Worm (Caenorhabditis elegans) whole organism, L4/young adult: ENCODE results near the gene pgam-5.

Experiments used
- W03F9.2 ChIP-seq: fragments of 150-350 bp; optimal IDR thresholded peaks from 2 replicates; lab custom pipeline; 2014; ENCODE audit warnings: missing biosample characterization, missing genetic modification characterization
- dao-5 ChIP-seq: sonication (generic microtip); optimal IDR thresholded peaks from 2 replicates; lab custom pipeline; 2016; ENCODE audit warnings: missing genotype, missing genetic modification characterization, moderate library complexity, missing compliant biosample characterization
- him-1 ChIP-seq: sonication (generic microtip); optimal IDR thresholded peaks from 2 replicates; lab custom pipeline; 2016; ENCODE audit warnings: missing genotype, missing genetic modification reagents, missing genetic modification characterization, missing compliant biosample characterization

Gene pgam-5

ce11 chrII:7623466-7623865 is 24.9 kb upstream of the pgam-5 start:
- no peak for TF ChIP-seq him-1 (tag; lab: Kevin White, UChicago)
- no peak for TF ChIP-seq W03F9.2 (tag; lab: Kevin White, UChicago)
- TF ChIP-seq dao-5 (tag; lab: Kevin White, UChicago): no peak

ce11 chrII:7621513-7621912 is 23.0 kb upstream of the pgam-5 start:
- TF ChIP-seq W03F9.2 (tag; lab: Kevin White, UChicago): no peak
- no peak for TF ChIP-seq dao-5 (tag; lab: Kevin White, UChicago)
- no peak for TF ChIP-seq him-1 (tag; lab: Kevin White, UChicago)

ce11 chrII:7620413-7620812 is 21.9 kb upstream of the pgam-5 start, which contains the start of gene R07G3.8:
Gene R07G3.8, minus strand, starts transcription at chrII:7620513.
- TF ChIP-seq him-1 (tag; lab: Kevin White, UChicago) (no peak), W03F9.2 (tag; lab: Kevin White, UChicago) (no peak), dao-5 (tag; lab: Kevin White, UChicago) (no peak)

- TF ChIP-seq W03F9.2 (tag; lab: Kevin White, UChicago): no peak
- TF ChIP-seq dao-5 (tag; lab: Kevin White, UChicago): no peak
- TF ChIP-seq him-1 (tag; lab: Kevin White, UChicago): no peak
These were observed 19.7 kb upstream of the pgam-5 start for ce11 chrII:7618212-7618611.

- TF ChIP-seq him-1 (tag; lab: Kevin White, UChicago) (no peak), W03F9.2 (tag; lab: Kevin White, UChicago) (no peak), dao-5 (tag; lab: Kevin White, UChicago) (no peak)
These were observed 17.6 kb upstream of the pgam-5 start, which contains the start of gene cdc-42 for ce11 chrII:7616141-7616540. Gene cdc-42, plus strand, starts transcription at chrII:7616452.

ce11 chrII:7615318-7615891 is 16.9 kb upstream of the pgam-5 start:
- TF ChIP-seq dao-5 (tag; lab: Kevin White, UChicago) (no peak), him-1 (tag; lab: Kevin White, UChicago) (no peak), W03F9.2 (tag; lab: Kevin White, UChicago) (no peak)

- TF ChIP-seq W03F9.2 (tag; lab: Kevin White, UChicago) (no peak), dao-5 (tag; lab: Kevin White, UChicago) (no peak), him-1 (tag; lab: Kevin White, UChicago) (no peak)
These were observed 15.8 kb upstream of the pgam-5 start for ce11 chrII:7614334-7614733.

- TF ChIP-seq dao-5 (tag; lab: Kevin White, UChicago) (no peak), W03F9.2 (tag; lab: Kevin White, UChicago) (no peak), him-1 (tag; lab: Kevin White, UChicago) (no peak)
These were observed 14.8 kb upstream of the pgam-5 start, which contains the start of the genes oig-4 and R07G3.7 for ce11 chrII:7613241-7613782. Gene oig-4, plus strand, starts transcription at chrII:7613541. Gene R07G3.7, minus strand, starts transcription at chrII:7613732.

ce11 chrII:7607953-7608352 is 9.4 kb upstream of the pgam-5 start, which contains the start of gene lips-17:
Gene lips-17, plus strand, starts transcription at chrII:7608253.
- TF ChIP-seq him-1 (tag; lab: Kevin White, UChicago): no peak

ce11 chrII:7605306-7605705 is 6.8 kb upstream of the pgam-5 start, which contains the start of gene osm-8:
Gene osm-8, minus strand, starts transcription at chrII:7605406.
- TF ChIP-seq him-1 (tag; lab: Kevin White, UChicago) (no peak), W03F9.2 (tag; lab: Kevin White, UChicago) (no peak), dao-5 (tag; lab: Kevin White, UChicago) (no peak)

ce11 chrII:7599357-7599756 is 805 bp upstream of the pgam-5 start, which contains the start of gene npp-21:
Gene npp-21, plus strand, starts transcription at chrII:7599657.
- TF ChIP-seq W03F9.2 (tag; lab: Kevin White, UChicago): no peak
- no peak for TF ChIP-seq him-1 (tag; lab: Kevin White, UChicago)
- TF ChIP-seq dao-5 (tag; lab: Kevin White, UChicago): no peak

- TF ChIP-seq dao-5 (tag; lab: Kevin White, UChicago) (no peak), him-1 (tag; lab: Kevin White, UChicago) (no peak), W03F9.2 (tag; lab: Kevin White, UChicago) (no peak)
These were observed 3.7 kb downstream of the pgam-5 start, which contains the start of gene syd-1 for ce11 chrII:7594812-7595211. Gene syd-1, minus strand, starts transcription at chrII:7594912.

ce11 chrII:7594262-7594661 is 4.3 kb downstream of the pgam-5 start:
- TF ChIP-seq him-1 (tag; lab: Kevin White, UChicago): no peak
- TF ChIP-seq W03F9.2 (tag; lab: Kevin White, UChicago): no peak
- TF ChIP-seq dao-5 (tag; lab: Kevin White, UChicago): no peak

- TF ChIP-seq him-1 (tag; lab: Kevin White, UChicago) (peak; percentile 21), dao-5 (tag; lab: Kevin White, UChicago) (no peak), W03F9.2 (tag; lab: Kevin White, UChicago) (no peak)
These were observed 5.3 kb downstream of the pgam-5 start for ce11 chrII:7593227-7593626.
